Worm (Caenorhabditis elegans): Measurements from ENCODE around the gene nog-1.

The nog-1 gene

ce11 chrIV:425546-425945 is 31.9 kb downstream of the nog-1 start:
- peak in 1 of 2 experiments; percentile 75 for TF ChIP-seq lsy-2 (tag; optimal IDR thresholded peaks at IDR 0.05)
- peak; percentile 38 for TF ChIP-seq lin-13 (GFP tag; optimal IDR thresholded peaks at IDR 0.05)
- TF ChIP-seq dpl-1 (GFP tag; optimal IDR thresholded peaks at IDR 0.05), result peak; percentile 67
- no peak for TF ChIP-seq ces-1 (GFP tag; optimal IDR thresholded peaks at IDR 0.05)
- peak; percentile 5 for TF ChIP-seq unc-130 (GFP tag; optimal IDR thresholded peaks at IDR 0.05)
- no peak for TF ChIP-seq madf-9 (GFP tag; conservative IDR thresholded peaks at IDR 0.05)
- TF ChIP-seq zfp-2 (tag; optimal IDR thresholded peaks at IDR 0.05), result no peak
- TF ChIP-seq mes-2 (tag; optimal IDR thresholded peaks at IDR 0.05; ENCODE audit: poor library complexity, severe bottlenecking), result peak; percentile 71
- peak; percentile 54 for TF ChIP-seq lin-38 (GFP tag; IDR thresholded peaks at IDR 0.05)
- TF ChIP-seq aha-1 (tag), result peak; percentile 64
- TF ChIP-seq lir-3 (tag; optimal IDR thresholded peaks at IDR 0.05), result no peak
- TF ChIP-seq dve-1 (tag; optimal IDR thresholded peaks at IDR 0.05; ENCODE audit: insufficient read depth), result peak; percentile 1
- no peak for TF ChIP-seq nhr-6 (tag; optimal IDR thresholded peaks at IDR 0.05)
- no peak for TF ChIP-seq nhr-41 (GFP tag; IDR thresholded peaks at IDR 0.05)
- TF ChIP-seq ama-1 (optimal IDR thresholded peaks at IDR 0.05), result peak; percentile 25
- peak; percentile 55 for TF ChIP-seq mep-1 (tag; optimal IDR thresholded peaks at IDR 0.05)
- no peak for TF ChIP-seq hmg-1.1 (GFP tag; IDR thresholded peaks at IDR 0.05)
- no peak for TF ChIP-seq ceh-28 (tag; optimal IDR thresholded peaks at IDR 0.05)
- no peak for TF ChIP-seq Y48G9A.11 (GFP tag; IDR thresholded peaks at IDR 0.05)

DNA sequence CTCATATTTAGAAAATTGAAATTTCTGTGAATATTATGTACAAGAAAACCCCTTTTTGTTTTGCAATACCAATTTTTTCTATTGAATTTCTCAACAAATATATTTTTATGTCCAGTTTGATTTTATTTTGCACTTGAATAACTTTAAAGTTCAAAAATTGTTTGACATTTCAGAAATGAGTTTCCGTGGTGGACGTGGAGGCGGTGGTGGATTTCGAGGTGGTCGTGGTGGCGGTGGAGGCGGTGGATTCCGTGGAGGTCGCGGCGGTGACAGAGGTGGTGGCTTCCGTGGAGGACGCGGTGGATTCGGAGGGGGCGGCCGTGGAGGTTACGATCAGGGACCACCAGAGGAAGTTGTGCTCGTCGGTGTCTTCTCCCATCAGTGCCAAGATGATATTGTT is 32.3 kb downstream of the nog-1 start, which contains the start of gene garr-1:
TSS of gene garr-1 (plus strand) at position 174 of the 400 bp plus-strand sequence.
- TF ChIP-seq nhr-41 (GFP tag; IDR thresholded peaks at IDR 0.05) (no peak), set-16 (GFP tag; IDR thresholded peaks at IDR 0.05) (peak; percentile 75), mxl-3 (GFP tag; optimal IDR thresholded peaks at IDR 0.05) (no peak), aha-1 (tag) (peak; percentile 51)

DNA sequence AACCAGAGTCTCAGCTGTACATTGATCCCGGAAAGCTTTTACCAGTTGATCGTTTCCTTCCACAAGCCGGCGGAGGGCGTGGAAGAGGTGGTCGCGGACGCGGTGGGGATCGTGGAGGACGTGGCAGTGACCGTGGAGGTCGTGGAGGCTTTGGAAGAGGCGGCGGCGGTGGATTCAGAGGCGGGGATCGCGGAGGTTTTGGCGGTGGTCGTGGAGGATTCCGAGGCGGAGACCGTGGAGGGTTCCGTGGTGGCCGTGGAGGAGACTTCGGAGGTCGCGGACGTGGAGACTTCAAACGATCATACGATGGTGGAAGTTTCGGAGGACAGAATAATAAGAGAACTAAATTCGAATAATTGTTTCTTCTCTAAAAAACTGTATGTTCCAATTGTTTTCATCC is 32.9 kb downstream of the nog-1 start:
- TF ChIP-seq egl-43 (GFP tag; IDR thresholded peaks at IDR 0.05) (peak; percentile 54), nhr-10 (tag; optimal IDR thresholded peaks at IDR 0.05) (no peak), dmd-9 (GFP tag; IDR thresholded peaks at IDR 0.05) (0 out of 2 replicates have a peak, but pooled peaks have one; percentile 15), hmg-1.1 (GFP tag; IDR thresholded peaks at IDR 0.05) (no peak), zip-2 (tag; optimal IDR thresholded peaks at IDR 0.05) (no peak), zag-1 (tag; optimal IDR thresholded peaks at IDR 0.05) (no peak), T20F7.1 (GFP tag; optimal IDR thresholded peaks at IDR 0.05) (no peak), aha-1 (tag) (peak; percentile 21), dve-1 (tag; optimal IDR thresholded peaks at IDR 0.05; ENCODE audit: insufficient read depth) (no peak), zfp-3 (GFP tag; conservative IDR thresholded peaks at IDR 0.05) (no peak), nhr-102 (tag; optimal IDR thresholded peaks at IDR 0.05) (no peak), madf-5 (GFP tag; IDR thresholded peaks at IDR 0.05) (0 out of 4 replicates have a peak, but pooled peaks of 1 of the 2 experiments have one; percentile 33), set-16 (GFP tag; IDR thresholded peaks at IDR 0.05) (peak; percentile 96)

- 0 out of 2 replicates have a peak, but pooled peaks have one; percentile 26 for TF ChIP-seq ctbp-1 (GFP tag; IDR thresholded peaks at IDR 0.05)
- TF ChIP-seq mdl-1 (tag; optimal IDR thresholded peaks at IDR 0.05), result no peak
- peak in 1 of 2 experiments; percentile 10 for TF ChIP-seq lsy-2 (tag; optimal IDR thresholded peaks at IDR 0.05)
- TF ChIP-seq Y75B8A.6 (GFP tag; IDR thresholded peaks at IDR 0.05), result 0 out of 2 replicates have a peak, but pooled peaks have one; percentile 20
- no peak for TF ChIP-seq ZK546.5 (tag; optimal IDR thresholded peaks at IDR 0.05)
- TF ChIP-seq duxl-1 (tag; optimal IDR thresholded peaks at IDR 0.05; ENCODE audit: poor library complexity), result peak; percentile 36
- TF ChIP-seq lin-38 (GFP tag; IDR thresholded peaks at IDR 0.05), result peak; percentile 62
- TF ChIP-seq zfp-3 (GFP tag; conservative IDR thresholded peaks at IDR 0.05), result 0 out of 2 replicates have a peak, but pooled peaks have one; percentile 15
- no peak for TF ChIP-seq skn-1 (tag; optimal IDR thresholded peaks at IDR 0.05)
- peak; percentile 8; the same call in 1 of the 2 replicates for TF ChIP-seq pha-4 (GFP tag; IDR thresholded peaks at IDR 0.05)
- no peak for TF ChIP-seq pha-4 (tag; optimal IDR thresholded peaks at IDR 0.05)
- 0 out of 2 replicates have a peak, but pooled peaks have one; percentile 11 for TF ChIP-seq Y105C5A.15 (GFP tag; IDR thresholded peaks at IDR 0.05)
- TF ChIP-seq rbr-2 (tag; optimal IDR thresholded peaks at IDR 0.05), result no peak
- TF ChIP-seq mdt-29 (GFP tag; IDR thresholded peaks at IDR 0.05), result peak; percentile 17; the same call in 1 of the 2 replicates
- TF ChIP-seq ceh-44 (GFP tag; IDR thresholded peaks at IDR 0.05), result no peak
- TF ChIP-seq T20F7.1 (GFP tag; optimal IDR thresholded peaks at IDR 0.05), result peak; percentile 13
- TF ChIP-seq mep-1 (tag; optimal IDR thresholded peaks at IDR 0.05), result peak; percentile 11
- 0 out of 2 replicates have a peak, but pooled peaks have one; percentile 4 for TF ChIP-seq arid-1 (GFP tag; conservative IDR thresholded peaks at IDR 0.05)
Measured at ce11 chrIV:427100-427908, 33.6 kb downstream of the nog-1 start.

All from whole organism, L4 larva.